Worm (Caenorhabditis elegans): ENCODE measurements around the gene F43C1.5.

Gene F43C1.5

DNA sequence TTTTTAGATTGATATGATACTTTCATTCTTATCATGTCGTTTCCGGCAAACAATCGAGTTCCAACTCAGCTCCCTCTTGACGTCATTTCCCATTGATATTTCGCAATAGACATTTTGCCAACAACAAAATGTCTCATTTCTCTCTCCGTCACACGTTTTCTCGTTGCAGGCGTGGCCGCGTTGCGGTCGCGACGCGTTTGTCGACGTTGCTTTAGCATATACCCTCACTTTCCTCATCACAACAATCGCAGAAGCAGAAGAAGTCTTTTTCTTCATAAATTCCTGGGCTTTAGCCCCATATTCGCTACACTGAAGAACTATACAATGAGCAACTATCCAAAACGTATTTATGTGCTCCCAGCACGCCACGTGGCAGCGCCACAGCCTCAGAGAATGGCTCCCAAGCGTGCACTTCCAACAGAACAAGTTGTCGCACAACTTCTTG is 35.3 kb upstream of the F43C1.5 start, which contains the start of gene xbp-1 (continued):
- TF ChIP-seq K02D7.2 (tag; optimal IDR thresholded peaks at IDR 0.05): no peak
- no peak for TF ChIP-seq tbx-7 (tag; optimal IDR thresholded peaks at IDR 0.05)
- peak; percentile 38 for TF ChIP-seq ceh-14 (tag; optimal IDR thresholded peaks at IDR 0.05)

DNA sequence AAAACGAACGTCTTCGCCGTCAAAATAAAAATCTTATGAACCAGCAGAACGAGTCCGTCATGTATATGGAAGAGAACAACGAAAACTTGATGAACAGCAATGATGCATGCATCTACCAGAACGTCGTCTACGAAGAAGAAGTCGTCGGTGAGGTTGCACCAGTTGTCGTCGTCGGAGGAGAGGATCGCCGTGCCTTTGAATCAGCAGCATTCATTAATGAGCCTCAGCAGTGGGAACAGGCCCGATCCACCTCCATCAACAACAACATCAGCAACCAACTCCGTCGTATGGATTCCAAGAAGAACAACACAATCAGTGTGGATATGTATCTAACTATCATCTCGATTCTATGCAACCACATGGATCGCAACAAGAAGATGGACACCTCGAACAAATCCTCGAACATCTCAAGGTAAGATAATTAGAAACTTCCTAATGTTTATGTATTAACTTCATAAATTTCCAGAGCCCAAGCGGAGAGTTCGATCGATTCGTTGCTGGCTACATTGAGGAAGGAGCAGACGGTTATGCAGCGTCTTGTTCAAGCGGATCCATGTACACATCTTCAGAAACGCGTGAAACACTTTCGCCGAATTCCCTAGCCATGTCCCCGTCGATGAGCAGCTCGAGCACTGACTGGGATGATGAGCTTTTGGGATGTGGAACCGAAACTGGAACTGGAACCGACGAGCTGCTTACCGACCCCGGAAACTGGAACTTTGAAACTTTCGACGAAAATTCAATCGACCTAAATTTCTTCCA is 34.4 kb upstream of the F43C1.5 start:
- TF ChIP-seq K09A11.1 (tag; optimal IDR thresholded peaks at IDR 0.05; ENCODE audit: insufficient read depth): no peak
- no peak for TF ChIP-seq K02D7.2 (tag; optimal IDR thresholded peaks at IDR 0.05)
- no peak for TF ChIP-seq unc-42 (tag; optimal IDR thresholded peaks at IDR 0.05)
- TF ChIP-seq C08G9.2 (tag; optimal IDR thresholded peaks at IDR 0.05): no peak
- TF ChIP-seq tbx-7 (tag; optimal IDR thresholded peaks at IDR 0.05): no peak
- TF ChIP-seq hlh-8 (tag; optimal IDR thresholded peaks at IDR 0.05): no peak
- TF ChIP-seq lim-6 (tag; optimal IDR thresholded peaks at IDR 0.05): no peak
- no peak for TF ChIP-seq pha-2 (tag; optimal IDR thresholded peaks at IDR 0.05)
- TF ChIP-seq unc-55 (GFP tag; optimal IDR thresholded peaks at IDR 0.05): no peak
- TF ChIP-seq unc-3 (GFP tag; conservative IDR thresholded peaks at IDR 0.05): no peak
- no peak for TF ChIP-seq unc-3 (tag; optimal IDR thresholded peaks at IDR 0.05)
- TF ChIP-seq ceh-48 (tag; optimal IDR thresholded peaks at IDR 0.05): no peak
- no peak for TF ChIP-seq ceh-24 (tag; optimal IDR thresholded peaks at IDR 0.05)
- no peak for TF ChIP-seq ceh-19 (GFP tag; optimal IDR thresholded peaks at IDR 0.05)
- no peak for TF ChIP-seq pag-3 (tag; optimal IDR thresholded peaks at IDR 0.05; ENCODE audit: borderline replicate concordance)
- TF ChIP-seq hlh-15 (tag; optimal IDR thresholded peaks at IDR 0.05): no peak
- TF ChIP-seq syd-9 (tag; optimal IDR thresholded peaks at IDR 0.05): no peak
- no peak for TF ChIP-seq ceh-45 (GFP tag; IDR thresholded peaks at IDR 0.05)
- TF ChIP-seq ceh-18 (tag; optimal IDR thresholded peaks at IDR 0.05): no peak

DNA sequence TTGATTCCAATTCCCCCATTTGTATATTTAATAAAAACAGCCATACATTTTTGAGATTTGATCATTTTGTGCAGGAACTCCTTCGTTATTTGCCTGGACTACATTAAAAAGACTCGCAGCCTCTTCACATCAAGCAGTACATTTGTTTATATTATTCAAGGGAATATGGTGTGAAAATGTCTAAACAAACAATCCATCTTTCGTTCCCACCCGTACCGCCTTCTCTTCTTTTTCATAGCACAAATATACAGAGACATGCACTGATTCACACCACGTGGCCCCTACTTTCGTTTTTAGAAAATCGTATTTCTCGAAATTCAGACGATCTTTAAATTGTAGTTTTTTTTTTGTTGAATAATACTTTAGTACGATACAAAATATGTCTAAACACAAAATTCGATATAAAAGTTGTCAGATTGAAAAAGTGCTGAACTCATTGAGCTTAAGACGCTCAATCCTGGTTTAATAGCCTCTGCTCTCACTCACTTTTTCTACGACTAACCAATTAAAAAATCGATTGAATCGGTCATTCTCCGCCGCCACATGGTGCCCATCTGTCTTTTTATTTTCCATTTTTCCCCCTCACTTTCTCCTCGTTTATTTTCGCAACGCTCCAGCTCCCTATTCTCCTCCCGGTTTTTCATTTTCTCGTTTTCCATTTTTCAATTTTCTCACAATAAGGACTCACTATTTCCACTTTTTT is 33.5 kb upstream of the F43C1.5 start:
- TF ChIP-seq pax-1 (tag; optimal IDR thresholded peaks at IDR 0.05): no peak
- no peak for TF ChIP-seq tbx-2 (tag; optimal IDR thresholded peaks at IDR 0.05)
- TF ChIP-seq ama-1 (optimal IDR thresholded peaks at IDR 0.05): peak; percentile 82
- peak; percentile 94 for TF ChIP-seq hlh-8 (tag; optimal IDR thresholded peaks at IDR 0.05)
- no peak for TF ChIP-seq che-1 (tag; optimal IDR thresholded peaks at IDR 0.05)
- no peak for TF ChIP-seq ceh-6 (GFP tag; optimal IDR thresholded peaks at IDR 0.05)

DNA sequence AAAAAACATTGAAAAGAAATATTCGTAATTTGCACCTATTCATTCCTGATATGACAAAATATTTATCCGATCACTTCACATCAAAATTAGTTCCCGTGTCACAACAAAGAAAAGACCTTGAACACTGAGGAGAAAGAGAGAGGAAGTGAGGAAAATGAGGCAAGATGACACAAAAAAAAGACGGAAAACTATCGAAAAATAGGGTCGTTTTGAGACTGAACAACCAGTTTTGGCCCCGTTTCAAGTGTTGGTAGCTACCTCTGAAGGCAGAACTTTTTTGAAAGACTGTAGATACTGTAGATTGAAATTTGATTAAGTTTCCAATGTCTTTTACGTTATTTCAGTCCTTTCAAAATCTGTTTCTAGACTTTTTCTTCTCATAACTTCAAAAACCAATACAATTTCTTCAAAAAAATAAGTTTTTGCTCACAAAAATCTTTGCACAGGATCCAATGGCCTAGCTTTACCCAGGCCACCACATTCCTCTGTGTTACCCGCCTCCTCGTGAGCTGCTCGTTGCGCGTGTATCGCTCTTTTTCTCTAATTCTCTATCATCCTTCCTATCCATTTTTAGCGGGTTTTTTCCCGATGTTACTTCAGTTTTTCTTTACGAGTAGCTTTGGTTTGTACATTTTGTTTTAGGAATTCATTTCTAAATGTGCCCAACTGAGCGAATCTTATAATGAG is 32.5 kb upstream of the F43C1.5 start:
- TF ChIP-seq lin-11 (tag; optimal IDR thresholded peaks at IDR 0.05): no peak
- no peak for TF ChIP-seq madf-2 (tag; optimal IDR thresholded peaks at IDR 0.05)
- no peak for TF ChIP-seq hlh-15 (tag; optimal IDR thresholded peaks at IDR 0.05)
- TF ChIP-seq che-1 (tag; optimal IDR thresholded peaks at IDR 0.05): no peak
- no peak for TF ChIP-seq ahr-1 (tag; optimal IDR thresholded peaks at IDR 0.05)
- no peak for TF ChIP-seq ceh-19 (GFP tag; optimal IDR thresholded peaks at IDR 0.05)
- TF ChIP-seq sox-2 (GFP tag; IDR thresholded peaks at IDR 0.05): no peak
- TF ChIP-seq fax-1 (tag; optimal IDR thresholded peaks at IDR 0.05): no peak
- TF ChIP-seq pqm-1 (tag; optimal IDR thresholded peaks at IDR 0.05): no peak
- TF ChIP-seq ceh-31 (tag; optimal IDR thresholded peaks at IDR 0.05): peak; percentile 89
- peak; percentile 74 for TF ChIP-seq fkh-6 (tag; optimal IDR thresholded peaks at IDR 0.05)
- TF ChIP-seq rnt-1 (tag; optimal IDR thresholded peaks at IDR 0.05): peak; percentile 64
- no peak for TF ChIP-seq hlh-6 (tag; optimal IDR thresholded peaks at IDR 0.05)
- peak; percentile 34 for TF ChIP-seq elt-2 (tag; optimal IDR thresholded peaks at IDR 0.05)
- TF ChIP-seq unc-3 (GFP tag; conservative IDR thresholded peaks at IDR 0.05): no peak
- TF ChIP-seq unc-3 (tag; optimal IDR thresholded peaks at IDR 0.05): no peak
- TF ChIP-seq ceh-6 (GFP tag; optimal IDR thresholded peaks at IDR 0.05): no peak
- TF ChIP-seq ets-4 (tag; optimal IDR thresholded peaks at IDR 0.05): peak; percentile 71
- no peak for TF ChIP-seq pag-3 (tag; optimal IDR thresholded peaks at IDR 0.05; ENCODE audit: borderline replicate concordance)
- peak; percentile 47 for TF ChIP-seq unc-42 (tag; optimal IDR thresholded peaks at IDR 0.05)
- no peak for TF ChIP-seq hlh-13 (GFP tag; optimal IDR thresholded peaks at IDR 0.05)
- no peak for TF ChIP-seq syd-9 (tag; optimal IDR thresholded peaks at IDR 0.05)
- peak; percentile 75 for TF ChIP-seq zip-5 (tag; optimal IDR thresholded peaks at IDR 0.05)
- TF ChIP-seq hlh-30 (tag; optimal IDR thresholded peaks at IDR 0.05; ENCODE audit: insufficient read depth): peak; percentile 93
- peak; percentile 19 for TF ChIP-seq ceh-14 (tag; optimal IDR thresholded peaks at IDR 0.05)
- no peak for TF ChIP-seq fkh-10 (GFP tag; optimal IDR thresholded peaks at IDR 0.05)
- TF ChIP-seq K02D7.2 (tag; optimal IDR thresholded peaks at IDR 0.05): no peak
- peak; percentile 51 for TF ChIP-seq ref-2 (tag; optimal IDR thresholded peaks at IDR 0.05)
- no peak for TF ChIP-seq elt-4 (tag; optimal IDR thresholded peaks at IDR 0.05)
